Worm (Caenorhabditis elegans): ENCODE data around the gene srt-49.

DNA sequence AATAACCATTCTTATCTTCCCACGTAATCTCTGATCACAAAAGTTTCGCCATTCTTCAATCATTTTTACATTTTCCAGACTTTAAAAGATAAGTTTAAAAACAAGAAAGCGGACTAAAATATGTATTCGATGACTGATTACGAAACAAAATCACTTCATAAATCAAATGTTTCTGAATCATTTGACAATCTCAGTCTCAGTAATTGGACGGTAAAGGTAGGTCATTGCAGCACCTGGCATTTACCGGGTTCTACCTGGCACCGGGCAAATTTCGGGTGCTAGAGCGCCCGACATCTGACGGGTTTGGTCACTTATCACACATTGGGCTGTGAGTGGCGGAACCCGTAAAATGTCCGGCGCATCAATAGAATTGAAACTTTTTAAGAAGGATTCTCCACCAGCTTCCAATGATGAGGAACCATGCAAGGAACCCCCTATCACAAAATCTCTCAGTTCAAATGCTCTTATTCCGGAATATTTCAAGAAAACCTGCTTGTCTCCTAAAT is 42.1 kb downstream of the srt-49 start, which contains the start of gene Y41E3.19:
- TF ChIP-seq nhr-237 (tag; optimal IDR thresholded peaks at IDR 0.05) (no peak), drap-1 (GFP tag; optimal IDR thresholded peaks at IDR 0.05) (no peak), nhr-28 (tag; optimal IDR thresholded peaks at IDR 0.05) (no peak), unc-39 (tag; optimal IDR thresholded peaks at IDR 0.05) (no peak), nhr-76 (tag; optimal IDR thresholded peaks at IDR 0.05) (no peak), elt-1 (tag; optimal IDR thresholded peaks at IDR 0.05; ENCODE audit: borderline replicate concordance, insufficient read depth) (no peak), nhr-2 (tag; optimal IDR thresholded peaks at IDR 0.05) (no peak), mep-1 (tag; optimal IDR thresholded peaks at IDR 0.05) (no peak), unc-62 (GFP tag; optimal IDR thresholded peaks at IDR 0.05) (no peak), pha-4 (tag; optimal IDR thresholded peaks at IDR 0.05) (no peak), lin-32 (GFP tag; optimal IDR thresholded peaks at IDR 0.05) (no peak), lsy-2 (tag; optimal IDR thresholded peaks at IDR 0.05) (no peak)
